Worm (Caenorhabditis elegans): ENCODE results near the gene metl-13.

The metl-13 gene

ce11 chrIV:6585397-6585921, 49.4 kb upstream of the metl-13 start, which contains the start of the genes F38A5.2 and dnj-11 (continued):
- TF ChIP-seq lin-26 (GFP tag; IDR thresholded peaks at IDR 0.05) = no peak
- peak; percentile 2 for TF ChIP-seq ZK185.1 (tag; optimal IDR thresholded peaks at IDR 0.05; ENCODE audit: poor library complexity, severe bottlenecking)
- no peak for TF ChIP-seq repo-1 (tag; optimal IDR thresholded peaks at IDR 0.05)
- TF ChIP-seq aptf-3 (GFP tag; IDR thresholded peaks at IDR 0.05) = no peak
- TF ChIP-seq snpc-1.1 (tag; optimal IDR thresholded peaks at IDR 0.05; ENCODE audit: insufficient read depth) = no peak
- TF ChIP-seq F23B12.7 (tag; optimal IDR thresholded peaks at IDR 0.05; ENCODE audit: insufficient read depth) = peak; percentile 90
- TF ChIP-seq ztf-3 (GFP tag; optimal IDR thresholded peaks at IDR 0.05) = no peak
- TF ChIP-seq snpc-1.3 (tag; optimal IDR thresholded peaks at IDR 0.05; ENCODE audit: insufficient read depth) = peak; percentile 42
- 0 out of 2 replicates have a peak, but pooled peaks have one; percentile 30 for TF ChIP-seq madf-6 (GFP tag; IDR thresholded peaks at IDR 0.05)
- TF ChIP-seq nhr-80 (tag; optimal IDR thresholded peaks at IDR 0.05) = peak; percentile 40
- TF ChIP-seq mcd-1 (GFP tag; IDR thresholded peaks at IDR 0.05) = peak; percentile 96
- TF ChIP-seq ceh-100 (GFP tag; IDR thresholded peaks at IDR 0.05) = peak; percentile 54; the same call in 1 of the 2 replicates
- 0 out of 2 replicates have a peak, but pooled peaks have one; percentile 24 for TF ChIP-seq egrh-3 (GFP tag; IDR thresholded peaks at IDR 0.05)
- TF ChIP-seq hlh-12 (tag; optimal IDR thresholded peaks at IDR 0.05) = no peak

- TF ChIP-seq ceh-79 (tag; optimal IDR thresholded peaks at IDR 0.05) (no peak), cebp-2 (GFP tag; IDR thresholded peaks at IDR 0.05) (no peak), lin-35 (GFP tag; optimal IDR thresholded peaks at IDR 0.05) (peak in 1 of 3 experiments; percentile 21), madf-3 (GFP tag; IDR thresholded peaks at IDR 0.05) (0 out of 2 replicates have a peak, but pooled peaks have one; percentile 45), madf-8 (GFP tag; conservative IDR thresholded peaks at IDR 0.05) (no peak; the same call in 1 of the 2 replicates), snpc-1.1 (tag; optimal IDR thresholded peaks at IDR 0.05; ENCODE audit: insufficient read depth) (no peak), Y67H2A.10 (GFP tag; conservative IDR thresholded peaks at IDR 0.05) (no peak), madf-6 (GFP tag; IDR thresholded peaks at IDR 0.05) (0 out of 2 replicates have a peak, but pooled peaks have one; percentile 32), B0336.3 (GFP tag; IDR thresholded peaks at IDR 0.05) (peak; percentile 51; the same call in 1 of the 2 replicates), snpc-4 (GFP tag; optimal IDR thresholded peaks at IDR 0.05) (no peak), snpc-4 (tag; optimal IDR thresholded peaks at IDR 0.05) (peak in 1 of 4 experiments; percentile 61), F22D6.2 (tag; optimal IDR thresholded peaks at IDR 0.05) (no peak), tbx-9 (tag; optimal IDR thresholded peaks at IDR 0.05; ENCODE audit: borderline replicate concordance) (no peak), B0035.1 (tag; optimal IDR thresholded peaks at IDR 0.05) (no peak), lag-1 (GFP tag; IDR thresholded peaks at IDR 0.05) (no peak), ceh-27 (GFP tag; optimal IDR thresholded peaks at IDR 0.05) (no peak), Y79H2A.3 (GFP tag; conservative IDR thresholded peaks at IDR 0.05) (no peak), egl-18 (GFP tag; IDR thresholded peaks at IDR 0.05) (no peak), athp-1 (tag; optimal IDR thresholded peaks at IDR 0.05) (no peak), hrde-1 (tag; optimal IDR thresholded peaks at IDR 0.05; ENCODE audit: borderline replicate concordance) (peak; percentile 65), F37B4.10 (GFP tag; IDR thresholded peaks at IDR 0.05) (no peak), hmg-1.2 (GFP tag; IDR thresholded peaks at IDR 0.05) (0 out of 2 replicates have a peak, but pooled peaks have one; percentile 7), unc-130 (GFP tag; optimal IDR thresholded peaks at IDR 0.05) (no peak), F33H1.4 (GFP tag; IDR thresholded peaks at IDR 0.05) (no peak), bed-2 (GFP tag; IDR thresholded peaks at IDR 0.05) (no peak), nhr-90 (tag; optimal IDR thresholded peaks at IDR 0.05) (no peak), ztf-18 (tag; optimal IDR thresholded peaks at IDR 0.05) (no peak), hlh-12 (tag; optimal IDR thresholded peaks at IDR 0.05) (no peak), efl-1 (GFP tag; optimal IDR thresholded peaks at IDR 0.05) (no peak), ztf-26 (tag; optimal IDR thresholded peaks at IDR 0.05) (no peak), madf-10 (tag; optimal IDR thresholded peaks at IDR 0.05) (no peak), C06A6.2 (GFP tag; conservative IDR thresholded peaks at IDR 0.05) (no peak), nhr-120 (GFP tag; IDR thresholded peaks at IDR 0.05) (no peak), attf-3 (GFP tag; conservative IDR thresholded peaks at IDR 0.05) (no peak), B0019.2 (GFP tag; conservative IDR thresholded peaks at IDR 0.05) (no peak)
Observed at ce11 chrIV:6588080-6588613, 46.7 kb upstream of the metl-13 start.

Measured in whole organism, young adult.